Fruit fly (Drosophila melanogaster) whole organism, embryonic: ENCODE data around the gene ss.
A peak's percentile ranks its signal among the peaks of the same experiment; 100 is the strongest.

ENCODE experiments used
- Ada2b ChIP-seq: fragments of 200-800 bp; sonication (Bioruptor generic); IDR thresholded peaks from 2 replicates; pipeline ENCODE4 v1.3.6; 2022; ENCODE audit warnings: missing biosample characterization, missing genetic modification characterization
- CG10274 ChIP-seq: fragments of 200-800 bp; sonication (Bioruptor generic); optimal IDR thresholded peaks from 3 replicates; lab custom pipeline; 2017; ENCODE audit warnings: missing biosample characterization, mild to moderate bottlenecking, missing genetic modification characterization
- CG10431 ChIP-seq: fragments of 200-800 bp; sonication (Bioruptor generic); optimal IDR thresholded peaks from 3 replicates; lab custom pipeline; 2018; ENCODE audit warnings: missing biosample characterization, mild to moderate bottlenecking, missing genetic modification characterization
- CG11696 ChIP-seq: fragments of 200-800 bp; sonication (Bioruptor generic); IDR thresholded peaks from 2 replicates; pipeline ENCODE4 v1.3.6; 2022; ENCODE audit warnings: missing biosample characterization, missing genetic modification characterization
- CG12659 ChIP-seq: fragments of 200-800 bp; sonication (Bioruptor generic); optimal IDR thresholded peaks from 3 replicates; lab custom pipeline; 2017; ENCODE audit warnings: mild to moderate bottlenecking, missing biosample characterization, missing genetic modification reagents, missing genetic modification characterization
- CG12744 ChIP-seq: fragments of 200-800 bp; sonication (Bioruptor generic); optimal IDR thresholded peaks from 2 replicates; lab custom pipeline; 2016; ENCODE audit warnings: missing biosample characterization, missing genetic modification characterization
- CG14014 ChIP-seq: fragments of 200-800 bp; sonication (Bioruptor generic); IDR thresholded peaks from 2 replicates; pipeline ENCODE4 v1.3.6; 2022; ENCODE audit warnings: missing biosample characterization, missing genetic modification characterization
- CG14860 ChIP-seq: fragments of 200-800 bp; sonication (Bioruptor generic); IDR thresholded peaks from 3 replicates; pipeline ENCODE4 v1.3.6; 2022; ENCODE audit warnings: missing biosample characterization, missing genetic modification characterization; ENCODE audit not compliant: partially characterized antibody
- CG2889 ChIP-seq: fragments of 200-800 bp; sonication (Bioruptor generic); IDR thresholded peaks from 3 replicates; pipeline ENCODE4 v1.3.6; 2022; ENCODE audit warnings: missing biosample characterization, missing genetic modification characterization
- CG30020 ChIP-seq: fragments of 200-800 bp; optimal IDR thresholded peaks from 2 replicates; lab custom pipeline; 2019; ENCODE audit warnings: missing biosample characterization, mild to moderate bottlenecking, missing genetic modification characterization, moderate library complexity
- CG4282 ChIP-seq: fragments of 200-800 bp; sonication (Bioruptor generic); optimal IDR thresholded peaks from 2 replicates; lab custom pipeline; 2016; ENCODE audit warnings: missing biosample characterization, missing genetic modification characterization
- CG6175 ChIP-seq: fragments of 200-800 bp; sonication (Bioruptor generic); IDR thresholded peaks from 3 replicates; pipeline ENCODE4 v1.3.6; 2022; ENCODE audit warnings: missing biosample characterization, missing genetic modification characterization
- CG6254 ChIP-seq: fragments of 200-800 bp; sonication (Bioruptor generic); optimal IDR thresholded peaks from 3 replicates; lab custom pipeline; 2017; ENCODE audit warnings: mild to moderate bottlenecking, missing biosample characterization, missing genetic modification reagents, missing genetic modification characterization
- CG6689 ChIP-seq: fragments of 200-800 bp; sonication (Bioruptor generic); IDR thresholded peaks from 2 replicates; pipeline ENCODE4 v1.3.6; 2022; ENCODE audit warnings: missing biosample characterization, missing genetic modification characterization
- CG6765 ChIP-seq: fragments of 200-800 bp; sonication (Bioruptor generic); optimal IDR thresholded peaks from 3 replicates; lab custom pipeline; 2017; ENCODE audit warnings: missing biosample characterization, mild to moderate bottlenecking, missing genetic modification characterization
- CG8290 ChIP-seq, 3 experiments: fragments of 200-800 bp; sonication (Bioruptor generic); optimal IDR thresholded peaks; 2 replicates each; lab custom pipeline; 2016 to 2019; ENCODE audit warnings: missing biosample characterization in 3 of 3, missing genetic modification characterization in 3 of 3, mild to moderate bottlenecking in 2 of 3, moderate library complexity in 1 of 3
- CG8944 ChIP-seq: fragments of 200-800 bp; sonication (Bioruptor generic); optimal IDR thresholded peaks from 3 replicates; lab custom pipeline; 2016; ENCODE audit warnings: missing biosample characterization, missing genetic modification characterization
- CG9876 ChIP-seq: fragments of 200-800 bp; sonication (Bioruptor generic); optimal IDR thresholded peaks from 2 replicates; lab custom pipeline; 2016; ENCODE audit warnings: missing biosample characterization, missing genetic modification characterization
- D19A ChIP-seq: fragments of 200-800 bp; optimal IDR thresholded peaks from 3 replicates; lab custom pipeline; 2019; ENCODE audit warnings: missing biosample characterization, mild to moderate bottlenecking, missing genetic modification characterization, moderate library complexity
- Hey ChIP-seq: fragments of 200-800 bp; sonication (Bioruptor generic); optimal IDR thresholded peaks from 3 replicates; lab custom pipeline; 2018; ENCODE audit warnings: missing biosample characterization, mild to moderate bottlenecking, missing genetic modification characterization
- Lhr ChIP-seq: fragments of 200-800 bp; sonication (Bioruptor generic); optimal IDR thresholded peaks from 3 replicates; lab custom pipeline; 2017; ENCODE audit warnings: mild to moderate bottlenecking, missing biosample characterization, missing genetic modification reagents, missing genetic modification characterization
- Oli ChIP-seq: fragments of 200-800 bp; sonication (Bioruptor generic); optimal IDR thresholded peaks from 2 replicates; lab custom pipeline; 2018; ENCODE audit warnings: missing biosample characterization, mild to moderate bottlenecking, missing genetic modification characterization, moderate library complexity
- Sox100B ChIP-seq: fragments of 200-800 bp; sonication (Bioruptor generic); optimal IDR thresholded peaks from 3 replicates; lab custom pipeline; 2018; ENCODE audit warnings: missing biosample characterization, mild to moderate bottlenecking, missing genetic modification characterization
- Stat92E ChIP-seq, 3 experiments: fragments of >200 bp in 2 of 3; fragments of 200-800 bp in 1 of 3; sonication (Bioruptor generic) in 1 of 3; optimal IDR thresholded peaks; 2 replicates each; lab custom pipeline; 2017 to 2019; ENCODE audit warnings: missing biosample characterization in 3 of 3, missing genetic modification characterization in 3 of 3, mild to moderate bottlenecking in 1 of 3, moderate library complexity in 1 of 3
- Vsx1 ChIP-seq: fragments of 200-800 bp; sonication (Bioruptor generic); optimal IDR thresholded peaks from 2 replicates; lab custom pipeline; 2017; ENCODE audit warnings: missing biosample characterization, mild to moderate bottlenecking, missing genetic modification characterization, missing genetic modification reagents
- ac ChIP-seq: fragments of 200-800 bp; sonication (Bioruptor generic); optimal IDR thresholded peaks from 3 replicates; lab custom pipeline; 2017; ENCODE audit warnings: missing biosample characterization, mild to moderate bottlenecking, missing genetic modification characterization
- btn ChIP-seq: fragments of 200-800 bp; sonication (Bioruptor generic); optimal IDR thresholded peaks from 2 replicates; lab custom pipeline; 2016; ENCODE audit warnings: missing biosample characterization, missing genetic modification characterization
- crc ChIP-seq: fragments of 200-800 bp; sonication (Bioruptor generic); optimal IDR thresholded peaks from 2 replicates; lab custom pipeline; 2016; ENCODE audit warnings: missing biosample characterization, missing genetic modification characterization
- croc ChIP-seq: fragments of 200-800 bp; sonication (Bioruptor generic); conservative IDR thresholded peaks from 3 replicates; pipeline ENCODE4 v1.3.6; 2022; ENCODE audit warnings: missing biosample characterization, missing genetic modification characterization
- crol ChIP-seq: fragments of 200-800 bp; sonication (Bioruptor generic); IDR thresholded peaks from 2 replicates; pipeline ENCODE4 v1.3.6; 2022; ENCODE audit warnings: missing biosample characterization, missing genetic modification characterization
- dan ChIP-seq: fragments of 200-800 bp; sonication (Bioruptor generic); IDR thresholded peaks from 2 replicates; pipeline ENCODE4 v1.3.6; 2022; ENCODE audit warnings: missing biosample characterization, missing genetic modification characterization
- fd102C ChIP-seq: fragments of 200-800 bp; sonication (Bioruptor generic); optimal IDR thresholded peaks from 2 replicates; lab custom pipeline; 2018; ENCODE audit warnings: missing biosample characterization, mild to moderate bottlenecking, missing genetic modification characterization, moderate library complexity
- fd3F ChIP-seq: fragments of 200-800 bp; sonication (Bioruptor generic); optimal IDR thresholded peaks from 2 replicates; lab custom pipeline; 2018; ENCODE audit warnings: missing biosample characterization, mild to moderate bottlenecking, missing genetic modification characterization, moderate library complexity
- kah ChIP-seq: fragments of 200-800 bp; sonication (Bioruptor generic); optimal IDR thresholded peaks from 2 replicates; lab custom pipeline; 2018; ENCODE audit warnings: missing biosample characterization, mild to moderate bottlenecking, missing genetic modification characterization
- mirr ChIP-seq: fragments of 200-800 bp; sonication (Bioruptor generic); optimal IDR thresholded peaks from 3 replicates; lab custom pipeline; 2018; ENCODE audit warnings: missing biosample characterization, mild to moderate bottlenecking, missing genetic modification characterization
- nmo ChIP-seq: fragments of 200-800 bp; sonication (Bioruptor generic); optimal IDR thresholded peaks from 2 replicates; lab custom pipeline; 2018; ENCODE audit warnings: missing biosample characterization, mild to moderate bottlenecking, missing genetic modification characterization, moderate library complexity
- pan ChIP-seq, 4 experiments: fragments of >200 bp in 3 of 4; fragments of 200-800 bp in 1 of 4; sonication (Bioruptor generic) in 1 of 4; optimal IDR thresholded peaks in 3 of 4; IDR thresholded peaks in 1 of 4; 2 replicates each; pipeline versions ENCODE4 v1.3.6 to Lab custom; 2017 to 2022; ENCODE audit warnings: missing biosample characterization in 2 of 4, missing genetic modification characterization in 2 of 4, mixed read lengths in 1 of 4
- phol ChIP-seq: fragments of 200-800 bp; sonication (Bioruptor generic); optimal IDR thresholded peaks from 3 replicates; lab custom pipeline; 2018; ENCODE audit warnings: missing biosample characterization, mild to moderate bottlenecking, missing genetic modification characterization, moderate library complexity
- schlank ChIP-seq: fragments of 200-800 bp; sonication (Bioruptor generic); optimal IDR thresholded peaks from 2 replicates; lab custom pipeline; 2018; ENCODE audit warnings: missing biosample characterization, mild to moderate bottlenecking, missing genetic modification characterization
- sd ChIP-seq: fragments of 200-800 bp; sonication (Bioruptor generic); optimal IDR thresholded peaks from 3 replicates; lab custom pipeline; 2018; ENCODE audit warnings: missing biosample characterization, mild to moderate bottlenecking, missing genetic modification characterization, moderate library complexity
- sr ChIP-seq: fragments of 200-800 bp; sonication (Bioruptor generic); IDR thresholded peaks from 3 replicates; pipeline ENCODE4 v1.3.6; 2022; ENCODE audit warnings: missing biosample characterization, missing genetic modification characterization
- ssp ChIP-seq: fragments of 200-800 bp; sonication (Bioruptor generic); IDR thresholded peaks from 2 replicates; pipeline ENCODE4 v1.3.6; 2022; ENCODE audit warnings: missing biosample characterization, missing genetic modification characterization
- sug ChIP-seq: fragments of 200-800 bp; optimal IDR thresholded peaks from 2 replicates; lab custom pipeline; 2019; ENCODE audit warnings: missing biosample characterization, mild to moderate bottlenecking, missing genetic modification characterization, moderate library complexity
- wek ChIP-seq: fragments of 200-800 bp; sonication (Bioruptor generic); optimal IDR thresholded peaks from 3 replicates; lab custom pipeline; 2018; ENCODE audit warnings: missing biosample characterization, mild to moderate bottlenecking, missing genetic modification characterization, moderate library complexity
- zen2 ChIP-seq: fragments of 200-800 bp; sonication (Bioruptor generic); IDR thresholded peaks from 3 replicates; pipeline ENCODE4 v1.3.6; 2022; ENCODE audit warnings: missing biosample characterization, missing genetic modification characterization; ENCODE audit not compliant: partially characterized antibody

The ss gene

dm6 chr3R:16446836-16447235 lies 43.3 kb upstream of the ss start (continued):
- no peak for TF ChIP-seq D19A
- TF ChIP-seq sd (tag; lab: Kevin White, UChicago) = no peak
- TF ChIP-seq CG10431 (GFP tag; lab: Kevin White, UChicago) = no peak
- peak; percentile 74 for TF ChIP-seq mirr (GFP tag; lab: Kevin White, UChicago)
- no peak for TF ChIP-seq CG14860 (GFP tag; lab: Robert Waterston, UW)
- no peak for TF ChIP-seq CG4282 (GFP tag; lab: Kevin White, UChicago)
- TF ChIP-seq kah (GFP tag; lab: Kevin White, UChicago) = no peak
- no peak for TF ChIP-seq CG14014
- no peak for TF ChIP-seq pan (optimal IDR thresholded peaks at IDR 0.05; lab: Kevin White, UChicago)
- no peak for TF ChIP-seq pan (GFP tag; optimal IDR thresholded peaks at IDR 0.05 in 1 of 2, IDR thresholded peaks at IDR 0.05 in 1 of 2)
- TF ChIP-seq zen2 (GFP tag; lab: Robert Waterston, UW) = no peak
- TF ChIP-seq croc = no peak
- no peak for TF ChIP-seq Hey
- TF ChIP-seq CG12744 (GFP tag; lab: Kevin White, UChicago) = no peak
- TF ChIP-seq CG12659 = no peak
- no peak for TF ChIP-seq CG11696 (GFP tag; lab: Robert Waterston, UW)
- no peak for TF ChIP-seq CG2889 (GFP tag; lab: Robert Waterston, UW)
- TF ChIP-seq sug (tag; lab: Kevin White, UChicago) = peak; percentile 98
- TF ChIP-seq sr (GFP tag; lab: Robert Waterston, UW) = no peak
- no peak for TF ChIP-seq Oli (tag; lab: Kevin White, UChicago)
- TF ChIP-seq ac (GFP tag; lab: Kevin White, UChicago) = no peak
- TF ChIP-seq CG6175 (GFP tag; lab: Robert Waterston, UW) = no peak
- TF ChIP-seq nmo (GFP tag; lab: Kevin White, UChicago) = no peak
- no peak for TF ChIP-seq Lhr
- no peak for TF ChIP-seq phol (tag; lab: Kevin White, UChicago)
- TF ChIP-seq ssp (GFP tag; lab: Robert Waterston, UW) = no peak
- TF ChIP-seq Vsx1 = peak; percentile 93
- TF ChIP-seq crol = peak; percentile 60; the same call in 1 of the 2 replicates
- TF ChIP-seq crc (GFP tag; lab: Kevin White, UChicago) = no peak
- no peak for TF ChIP-seq CG9876 (GFP tag; lab: Kevin White, UChicago)
- no peak for TF ChIP-seq wek (GFP tag; lab: Kevin White, UChicago)
- TF ChIP-seq CG6689 = no peak
- TF ChIP-seq CG6254 (GFP tag; lab: Kevin White, UChicago) = no peak
- TF ChIP-seq fd102C = no peak
- TF ChIP-seq Ada2b (GFP tag; lab: Robert Waterston, UW) = no peak
- TF ChIP-seq schlank (tag; lab: Kevin White, UChicago) = no peak
- TF ChIP-seq dan (GFP tag; lab: Robert Waterston, UW) = no peak
- no peak for TF ChIP-seq Stat92E (GFP tag; optimal IDR thresholded peaks at IDR 0.05; lab: Kevin White, UChicago)
- TF ChIP-seq CG30020 (tag; lab: Kevin White, UChicago) = no peak
- TF ChIP-seq btn (GFP tag; lab: Kevin White, UChicago) = no peak
- no peak for TF ChIP-seq CG8944 (GFP tag; lab: Kevin White, UChicago)
- TF ChIP-seq fd3F (GFP tag; lab: Kevin White, UChicago) = no peak
- TF ChIP-seq CG6765 (GFP tag; lab: Kevin White, UChicago) = no peak
- TF ChIP-seq CG10274 (GFP tag; lab: Kevin White, UChicago) = no peak
- TF ChIP-seq CG8290 (GFP tag; optimal IDR thresholded peaks at IDR 0.05; lab: Kevin White, UChicago) = no peak
- peak in 1 of 2 experiments; percentile 17 for TF ChIP-seq CG8290 (tag; optimal IDR thresholded peaks at IDR 0.05; lab: Kevin White, UChicago)
- TF ChIP-seq Sox100B (GFP tag; lab: Kevin White, UChicago) = no peak
